Fruit fly (Drosophila melanogaster) whole organism, pupa: ENCODE data around the gene CG14780.

Source experiments
- CG4496 ChIP-seq: fragments of 200-800 bp; sonication (Bioruptor generic); IDR thresholded peaks from 3 replicates; pipeline ENCODE4 v1.3.6; 2022; ENCODE audit warnings: missing biosample characterization, missing genetic modification characterization
- CG8301 ChIP-seq: fragments of 200-800 bp; sonication (Bioruptor generic); optimal IDR thresholded peaks from 2 replicates; lab custom pipeline; 2018; ENCODE audit warnings: missing biosample characterization, mild to moderate bottlenecking, missing genetic modification characterization

DNA sequence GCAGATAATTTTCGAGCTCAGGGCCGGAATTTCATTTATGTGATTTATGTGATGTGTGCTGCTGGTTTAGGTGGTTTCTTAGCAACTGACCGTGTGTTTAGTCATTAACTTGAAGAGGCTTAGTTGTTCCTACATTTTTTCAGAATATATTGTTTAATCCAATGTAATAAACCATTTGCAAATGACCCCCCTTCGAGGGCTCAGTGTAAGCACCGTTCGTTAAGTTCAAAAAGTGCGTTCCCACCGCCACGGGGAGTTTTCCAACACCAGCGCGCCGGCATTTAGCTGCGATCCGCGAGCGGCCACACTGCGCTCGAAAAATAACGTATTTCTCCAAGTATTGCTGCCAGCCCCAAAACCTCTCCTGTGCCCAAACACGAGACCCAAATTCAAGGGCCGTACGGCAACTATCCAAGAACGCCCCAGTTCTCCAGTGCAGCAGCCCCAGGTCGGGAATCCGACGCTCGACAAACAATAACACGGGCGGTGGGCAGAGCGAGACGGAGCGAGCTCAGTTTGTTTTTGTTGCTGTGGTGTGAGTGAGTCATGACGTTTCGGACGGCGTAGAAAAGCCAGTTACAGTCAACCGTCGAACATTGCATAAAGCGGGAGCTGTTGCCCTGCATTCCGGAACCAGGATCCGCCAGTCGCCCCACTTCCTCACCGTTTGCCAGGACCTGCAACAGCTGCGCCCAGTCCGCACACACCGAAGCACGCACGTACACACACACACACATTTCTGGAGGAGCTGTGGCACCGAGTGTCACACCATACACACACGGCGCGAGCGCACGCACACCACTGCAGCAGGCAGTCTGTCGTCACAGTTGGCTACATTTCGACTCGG is 6.2 kb downstream of the CG14780 start, which contains the start of gene rush:
- peak; percentile 60 for TF ChIP-seq CG4496
- no peak for TF ChIP-seq CG8301 (tag; lab: Kevin White, UChicago)
